Fruit fly (Drosophila melanogaster) whole organism, prepupa: ENCODE measurements around the gene Ras85D.

ENCODE experiments used
- Blimp-1 ChIP-seq: fragments of 200-800 bp; sonication (Bioruptor generic); optimal IDR thresholded peaks from 3 replicates; lab custom pipeline; 2017; ENCODE audit warnings: missing biosample characterization, missing genetic modification characterization, mild to moderate bottlenecking, moderate library complexity, missing genetic modification reagents
- CG10631 ChIP-seq: fragments of 200-800 bp; sonication (Bioruptor generic); optimal IDR thresholded peaks from 2 replicates; lab custom pipeline; 2016; ENCODE audit warnings: missing biosample characterization, missing genetic modification characterization
- CG10669 ChIP-seq: fragments of 200-800 bp; sonication (Bioruptor generic); optimal IDR thresholded peaks from 3 replicates; lab custom pipeline; 2018; ENCODE audit warnings: missing biosample characterization, mild to moderate bottlenecking, missing genetic modification characterization, moderate library complexity
- CG11294 ChIP-seq: fragments of 200-800 bp; sonication (Bioruptor generic); IDR thresholded peaks from 2 replicates; pipeline ENCODE4 v1.3.6; 2022; ENCODE audit warnings: missing biosample characterization, missing genetic modification characterization
- CG11762 ChIP-seq: fragments of 200-800 bp; sonication (Bioruptor generic); optimal IDR thresholded peaks from 3 replicates; lab custom pipeline; 2016; ENCODE audit warnings: missing biosample characterization, missing genetic modification characterization; ENCODE audit not compliant: insufficient read depth
- CG11902 ChIP-seq: fragments of 200-800 bp; sonication (Bioruptor generic); optimal IDR thresholded peaks from 3 replicates; lab custom pipeline; 2016; ENCODE audit warnings: missing biosample characterization, missing genetic modification characterization
- CG15336 ChIP-seq: fragments of 200-800 bp; sonication (Bioruptor generic); IDR thresholded peaks from 2 replicates; pipeline ENCODE4 v1.3.6; 2022; ENCODE audit warnings: missing biosample characterization, missing genetic modification characterization
- CG1621 ChIP-seq: fragments of 200-800 bp; sonication (Bioruptor generic); optimal IDR thresholded peaks from 3 replicates; lab custom pipeline; 2018; ENCODE audit warnings: missing biosample characterization, mild to moderate bottlenecking, missing genetic modification characterization
- CG16779 ChIP-seq: fragments of 200-800 bp; sonication (Bioruptor generic); optimal IDR thresholded peaks from 3 replicates; lab custom pipeline; 2017; ENCODE audit warnings: missing biosample characterization, mild to moderate bottlenecking, missing genetic modification characterization
- CG31627 ChIP-seq: fragments of 200-800 bp; sonication (Bioruptor generic); optimal IDR thresholded peaks from 3 replicates; lab custom pipeline; 2016; ENCODE audit warnings: missing biosample characterization, missing genetic modification characterization
- CG32006 ChIP-seq: fragments of 200-800 bp; sonication (Bioruptor generic); optimal IDR thresholded peaks from 3 replicates; lab custom pipeline; 2017; ENCODE audit warnings: missing biosample characterization, mild to moderate bottlenecking, missing genetic modification characterization
- CG34406 ChIP-seq: fragments of 200-800 bp; sonication (Bioruptor generic); optimal IDR thresholded peaks from 3 replicates; lab custom pipeline; 2016; ENCODE audit warnings: missing biosample characterization, missing genetic modification characterization
- CG3919 ChIP-seq: fragments of 200-800 bp; sonication (Bioruptor generic); optimal IDR thresholded peaks from 3 replicates; lab custom pipeline; 2016; ENCODE audit warnings: missing biosample characterization, missing genetic modification characterization
- CG4318 ChIP-seq: fragments of 200-800 bp; sonication (Bioruptor generic); optimal IDR thresholded peaks from 3 replicates; lab custom pipeline; 2017; ENCODE audit warnings: missing biosample characterization, mild to moderate bottlenecking, missing genetic modification characterization
- CG6276 ChIP-seq: fragments of 200-800 bp; sonication (Bioruptor generic); optimal IDR thresholded peaks from 2 replicates; lab custom pipeline; 2017; ENCODE audit warnings: missing biosample characterization, mild to moderate bottlenecking, missing genetic modification characterization
- CG6792 ChIP-seq: fragments of 200-800 bp; sonication (Bioruptor generic); optimal IDR thresholded peaks from 3 replicates; lab custom pipeline; 2016; ENCODE audit warnings: missing biosample characterization, missing genetic modification characterization
- CG6854 ChIP-seq: fragments of 200-800 bp; sonication (Bioruptor generic); optimal IDR thresholded peaks from 2 replicates; lab custom pipeline; 2017; ENCODE audit warnings: missing biosample characterization, mild to moderate bottlenecking, missing genetic modification characterization
- CG7368 ChIP-seq: fragments of 200-800 bp; sonication (Bioruptor generic); optimal IDR thresholded peaks from 3 replicates; lab custom pipeline; 2016; ENCODE audit warnings: missing biosample characterization, missing genetic modification characterization
- CG8119 ChIP-seq: fragments of 200-800 bp; sonication (Bioruptor generic); IDR thresholded peaks from 3 replicates; pipeline ENCODE4 v1.3.6; 2022; ENCODE audit warnings: missing biosample characterization, missing genetic modification characterization
- CG8319 ChIP-seq: fragments of 200-800 bp; sonication (Bioruptor generic); optimal IDR thresholded peaks from 3 replicates; lab custom pipeline; 2016; ENCODE audit warnings: missing biosample characterization, missing genetic modification characterization
- CG8632 ChIP-seq: fragments of 200-800 bp; sonication (Bioruptor generic); optimal IDR thresholded peaks from 3 replicates; lab custom pipeline; 2016; ENCODE audit warnings: missing biosample characterization, missing genetic modification characterization
- Eip75B ChIP-seq: fragments of 200-800 bp; sonication (Bioruptor generic); optimal IDR thresholded peaks from 3 replicates; lab custom pipeline; 2016; ENCODE audit warnings: missing biosample characterization, missing genetic modification characterization
- Eip78C ChIP-seq: fragments of 200-800 bp; sonication (Bioruptor generic); peaks from one replicate; lab custom pipeline; 2016; ENCODE audit warnings: missing biosample characterization, missing genetic modification characterization
- Eip93F ChIP-seq: fragments of 200-800 bp; sonication (Bioruptor generic); optimal IDR thresholded peaks from 2 replicates; lab custom pipeline; 2016; ENCODE audit warnings: missing biosample characterization, mild to moderate bottlenecking, missing genetic modification characterization
- Ets96B ChIP-seq: fragments of 200-800 bp; optimal IDR thresholded peaks from 2 replicates; lab custom pipeline; 2019; ENCODE audit warnings: missing biosample characterization, mild to moderate bottlenecking, missing genetic modification characterization, moderate library complexity
- Hr38 ChIP-seq: sonication (Bioruptor generic); optimal IDR thresholded peaks from 2 replicates; lab custom pipeline; 2016; ENCODE audit warnings: missing biosample characterization, missing genetic modification characterization
- Hr4 ChIP-seq: fragments of 200-800 bp; sonication (Bioruptor generic); optimal IDR thresholded peaks from 3 replicates; lab custom pipeline; 2016; ENCODE audit warnings: missing biosample characterization, missing genetic modification characterization
- Met ChIP-seq: fragments of 200-800 bp; sonication (Bioruptor generic); optimal IDR thresholded peaks from 3 replicates; lab custom pipeline; 2016; ENCODE audit warnings: missing biosample characterization, missing genetic modification characterization
- OdsH ChIP-seq: fragments of 200-800 bp; sonication (Bioruptor generic); optimal IDR thresholded peaks from 3 replicates; lab custom pipeline; 2016; ENCODE audit warnings: missing biosample characterization, missing genetic modification characterization
- Smox ChIP-seq: fragments of 200-800 bp; sonication (Bioruptor generic); optimal IDR thresholded peaks from 3 replicates; lab custom pipeline; 2016; ENCODE audit warnings: missing biosample characterization, missing genetic modification characterization
- Sox14 ChIP-seq: fragments of 200-800 bp; sonication (Bioruptor generic); optimal IDR thresholded peaks from 3 replicates; lab custom pipeline; 2016; ENCODE audit warnings: missing biosample characterization, missing genetic modification characterization
- Sox15 ChIP-seq: fragments of 200-800 bp; sonication (Bioruptor generic); optimal IDR thresholded peaks from 3 replicates; lab custom pipeline; 2016; ENCODE audit warnings: missing biosample characterization, missing genetic modification characterization
- cyc ChIP-seq: fragments of 200-800 bp; sonication (Bioruptor generic); optimal IDR thresholded peaks from 3 replicates; lab custom pipeline; 2016; ENCODE audit warnings: missing biosample characterization, missing genetic modification characterization
- dac ChIP-seq: fragments of 200-800 bp; sonication (Bioruptor generic); optimal IDR thresholded peaks from 2 replicates; lab custom pipeline; 2017; ENCODE audit warnings: missing biosample characterization, mild to moderate bottlenecking, missing genetic modification characterization
- dsx ChIP-seq: fragments of 200-800 bp; optimal IDR thresholded peaks from 3 replicates; lab custom pipeline; 2019; ENCODE audit warnings: missing biosample characterization, mild to moderate bottlenecking, missing genetic modification characterization, moderate library complexity; ENCODE audit not compliant: poor library complexity, severe bottlenecking
- eg ChIP-seq: fragments of 200-800 bp; sonication (Bioruptor generic); IDR thresholded peaks from 3 replicates; pipeline ENCODE4 v1.3.6; 2022; ENCODE audit warnings: missing biosample characterization, missing genetic modification characterization
- fd59A ChIP-seq: fragments of 200-800 bp; sonication (Bioruptor generic); optimal IDR thresholded peaks from 2 replicates; lab custom pipeline; 2017; ENCODE audit warnings: missing biosample characterization, mild to moderate bottlenecking, missing genetic modification characterization, missing genetic modification reagents
- fd85E ChIP-seq: fragments of 200-800 bp; sonication (Bioruptor generic); optimal IDR thresholded peaks from 3 replicates; lab custom pipeline; 2016; ENCODE audit warnings: missing biosample characterization, missing genetic modification characterization
- fkh ChIP-seq: fragments of 200-800 bp; sonication (Bioruptor generic); optimal IDR thresholded peaks from 3 replicates; lab custom pipeline; 2017; ENCODE audit warnings: missing biosample characterization, mild to moderate bottlenecking, missing genetic modification characterization, moderate library complexity
- net ChIP-seq: fragments of 200-800 bp; sonication (Bioruptor generic); optimal IDR thresholded peaks from 3 replicates; lab custom pipeline; 2016; ENCODE audit warnings: missing biosample characterization, missing genetic modification characterization
- pdm3 ChIP-seq: fragments of 200-800 bp; sonication (Bioruptor generic); optimal IDR thresholded peaks from 3 replicates; lab custom pipeline; 2016; ENCODE audit warnings: missing biosample characterization, missing genetic modification characterization
- salr ChIP-seq, 2 experiments: fragments of 200-800 bp; sonication (Bioruptor generic); optimal IDR thresholded peaks; 3 replicates each; lab custom pipeline; 2016 to 2018; ENCODE audit warnings: missing biosample characterization in 2 of 2, missing genetic modification characterization in 2 of 2, mild to moderate bottlenecking in 1 of 2
- spab ChIP-seq: fragments of 200-800 bp; sonication (Bioruptor generic); optimal IDR thresholded peaks from 2 replicates; lab custom pipeline; 2017; ENCODE audit warnings: missing biosample characterization, mild to moderate bottlenecking, missing genetic modification characterization, missing genetic modification reagents
- ss ChIP-seq, 2 experiments: fragments of 200-800 bp; sonication (Bioruptor generic); optimal IDR thresholded peaks; 2 replicates in 1 of 2; 3 replicates in 1 of 2; lab custom pipeline; 2017 to 2018; ENCODE audit warnings: mild to moderate bottlenecking in 2 of 2, missing biosample characterization in 2 of 2, missing genetic modification characterization in 2 of 2, moderate library complexity in 1 of 2
- svp ChIP-seq: fragments of 200-800 bp; sonication (Bioruptor generic); peaks from one replicate; lab custom pipeline; 2016; ENCODE audit warnings: missing biosample characterization, missing genetic modification characterization
- topi ChIP-seq: fragments of 200-800 bp; sonication (Bioruptor generic); optimal IDR thresholded peaks from 3 replicates; lab custom pipeline; 2016; ENCODE audit warnings: missing biosample characterization, missing genetic modification characterization
- vri ChIP-seq: fragments of 200-800 bp; sonication (Bioruptor generic); optimal IDR thresholded peaks from 3 replicates; lab custom pipeline; 2016; ENCODE audit warnings: missing biosample characterization, mild to moderate bottlenecking, missing genetic modification characterization

Gene Ras85D

DNA sequence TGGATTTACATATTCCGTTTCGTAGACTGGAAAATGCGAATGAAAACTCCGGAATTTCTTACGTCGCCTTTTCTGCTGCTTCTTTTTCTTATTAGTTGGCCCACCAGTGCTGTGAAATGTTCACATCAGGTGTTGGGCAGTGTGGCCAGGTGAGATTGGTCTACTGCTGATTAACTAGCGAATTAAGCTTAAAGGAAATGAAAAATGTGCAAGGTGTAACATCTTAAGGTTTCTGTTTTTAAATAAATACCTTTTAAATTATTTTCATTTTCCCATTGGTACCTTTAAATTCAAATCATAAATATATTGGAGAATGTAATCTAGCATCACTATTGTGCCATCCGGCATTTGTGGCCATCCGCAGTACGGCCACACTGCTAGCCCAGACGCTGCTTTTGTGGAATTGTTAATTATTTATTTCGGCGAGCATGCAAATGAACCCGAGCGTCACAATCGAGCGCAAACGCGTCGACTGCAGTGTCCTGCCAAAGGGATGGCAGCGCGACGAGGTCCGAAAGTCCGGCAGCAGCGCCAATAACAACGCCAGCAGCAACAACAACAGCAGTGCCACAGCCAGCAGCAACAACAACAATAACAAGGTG, 46.6 kb upstream of the Ras85D start, which contains the start of the genes AP-1mu and MBD-like (continued):
- TF ChIP-seq fd85E (GFP tag; lab: Kevin White, UChicago) = no peak
- TF ChIP-seq eg (GFP tag; lab: Robert Waterston, UW) = peak; percentile 61; the same call in 2 of the 3 replicates
- TF ChIP-seq pdm3 (GFP tag; lab: Kevin White, UChicago) = no peak
- TF ChIP-seq CG11902 (GFP tag; lab: Kevin White, UChicago) = peak; percentile 42
- TF ChIP-seq Eip75B (GFP tag; lab: Kevin White, UChicago) = no peak
- no peak for TF ChIP-seq CG7368 (GFP tag; lab: Kevin White, UChicago)
- TF ChIP-seq CG15336 (GFP tag; lab: Robert Waterston, UW) = 0 out of 2 replicates have a peak, but pooled peaks have one; percentile 13
- TF ChIP-seq CG6854 (GFP tag; lab: Kevin White, UChicago) = no peak
- peak; percentile 45 for TF ChIP-seq CG6792 (GFP tag; lab: Kevin White, UChicago)
- no peak for TF ChIP-seq dsx (GFP tag; lab: Kevin White, UChicago)
- TF ChIP-seq Hr38 (GFP tag; lab: Kevin White, UChicago) = no peak
- TF ChIP-seq Eip78C (GFP tag; lab: Kevin White, UChicago) = no peak
- TF ChIP-seq cyc (GFP tag; lab: Kevin White, UChicago) = peak; percentile 75
- no peak for TF ChIP-seq fkh (GFP tag; lab: Kevin White, UChicago)
- peak; percentile 34 for TF ChIP-seq Sox15 (GFP tag; lab: Kevin White, UChicago)
- TF ChIP-seq spab (GFP tag; lab: Kevin White, UChicago) = no peak

DNA sequence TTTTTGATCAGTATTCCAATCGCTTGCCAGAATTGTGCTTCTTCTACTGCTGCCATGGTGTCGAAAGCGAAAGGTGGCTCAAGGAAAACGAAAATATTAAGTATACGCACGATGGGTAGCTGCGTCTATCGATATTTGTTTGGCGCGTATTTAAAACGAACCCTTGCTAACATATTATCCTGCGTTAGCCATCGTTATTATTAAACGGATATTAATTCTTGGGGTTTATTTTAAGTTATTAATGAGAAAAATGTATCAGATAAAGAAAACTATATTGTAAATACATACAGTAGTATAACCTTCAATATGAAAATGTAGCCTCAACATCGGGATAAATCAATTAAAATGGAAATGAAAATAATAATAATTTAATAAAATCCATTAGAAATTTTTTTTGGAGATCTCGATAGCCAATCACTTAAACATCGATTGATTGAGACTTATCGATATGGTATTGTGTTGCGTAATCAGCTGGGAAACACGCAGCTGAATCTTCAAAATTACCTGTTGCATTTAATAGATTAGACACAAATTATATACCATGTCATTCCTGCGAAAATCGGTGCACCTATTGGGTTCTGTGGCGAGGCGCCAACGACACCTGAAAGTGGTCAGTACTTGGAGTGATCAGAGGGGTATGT, 42.6 kb upstream of the Ras85D start, which contains the start of the genes CG9386 and BckdhA:
Gene CG9386, minus strand, starts transcription at position 75 of the 641 bp plus-strand sequence.
Gene BckdhA, plus strand, starts transcription at position 452 of the 641 bp plus-strand sequence.
- TF ChIP-seq Hr38 (GFP tag; lab: Kevin White, UChicago) (no peak), Ets96B (tag; lab: Kevin White, UChicago) (no peak), CG3919 (GFP tag; lab: Kevin White, UChicago) (peak; percentile 55), Met (GFP tag; lab: Kevin White, UChicago) (no peak), net (no peak), svp (GFP tag; lab: Kevin White, UChicago) (no peak), salr (GFP tag; optimal IDR thresholded peaks at IDR 0.05; lab: Kevin White, UChicago) (no peak), Eip93F (no peak), Hr4 (GFP tag; lab: Kevin White, UChicago) (no peak), CG4318 (GFP tag; lab: Kevin White, UChicago) (no peak), CG1621 (no peak), Smox (no peak), Blimp-1 (GFP tag; lab: Kevin White, UChicago) (no peak), OdsH (GFP tag; lab: Kevin White, UChicago) (no peak), Eip78C (GFP tag; lab: Kevin White, UChicago) (peak; percentile 84), dac (no peak), CG8632 (no peak), cyc (GFP tag; lab: Kevin White, UChicago) (peak; percentile 38), CG31627 (GFP tag; lab: Kevin White, UChicago) (peak; percentile 58), CG6276 (no peak), CG10669 (GFP tag; lab: Kevin White, UChicago) (no peak), vri (GFP tag; lab: Kevin White, UChicago) (peak; percentile 97), CG11762 (GFP tag; lab: Kevin White, UChicago) (no peak), CG11294 (GFP tag; lab: Robert Waterston, UW) (no peak), CG32006 (GFP tag; lab: Kevin White, UChicago) (no peak), CG34406 (no peak), CG8119 (no peak), CG16779 (tag; lab: Kevin White, UChicago) (no peak), fd59A (GFP tag; lab: Kevin White, UChicago) (no peak), spab (GFP tag; lab: Kevin White, UChicago) (no peak), CG10631 (GFP tag; lab: Kevin White, UChicago) (peak; percentile 54), CG8319 (GFP tag; lab: Kevin White, UChicago) (no peak), CG6854 (GFP tag; lab: Kevin White, UChicago) (no peak), Eip75B (GFP tag; lab: Kevin White, UChicago) (no peak), Sox14 (peak; percentile 25), pdm3 (GFP tag; lab: Kevin White, UChicago) (no peak), dsx (GFP tag; lab: Kevin White, UChicago) (no peak), topi (GFP tag; lab: Kevin White, UChicago) (peak; percentile 38), ss (GFP tag; optimal IDR thresholded peaks at IDR 0.05; lab: Kevin White, UChicago) (no peak)
